Worm (Caenorhabditis elegans): ENCODE data around the gene irld-47.

irld-47 gene

ce11 chrII:7806872-7807271 is 15.5 kb downstream of the irld-47 start:
- TF ChIP-seq lin-39 (tag; optimal IDR thresholded peaks at IDR 0.05) (peak; percentile 25), nhr-25 (tag; optimal IDR thresholded peaks at IDR 0.05) (peak; percentile 82), ztf-4 (tag; optimal IDR thresholded peaks at IDR 0.05) (no peak), pqm-1 (tag; optimal IDR thresholded peaks at IDR 0.05) (no peak)

- TF ChIP-seq ama-1 (optimal IDR thresholded peaks at IDR 0.05) (no peak), elt-1 (tag; optimal IDR thresholded peaks at IDR 0.05) (no peak), ceh-82 (tag; optimal IDR thresholded peaks at IDR 0.05) (no peak), fos-1 (tag; optimal IDR thresholded peaks at IDR 0.05) (no peak), elt-2 (tag; optimal IDR thresholded peaks at IDR 0.05) (no peak)
Measured at ce11 chrII:7806054-7806453, 16.3 kb downstream of the irld-47 start.

ce11 chrII:7803174-7803573 is 19.2 kb downstream of the irld-47 start:
- TF ChIP-seq lin-15B (tag; optimal IDR thresholded peaks at IDR 0.05) (no peak), eor-1 (tag; optimal IDR thresholded peaks at IDR 0.05) (no peak), nhr-67 (tag; optimal IDR thresholded peaks at IDR 0.05) (no peak), ceh-16 (tag; optimal IDR thresholded peaks at IDR 0.05) (no peak), elt-1 (tag; optimal IDR thresholded peaks at IDR 0.05) (peak; percentile 59), ceh-9 (tag; optimal IDR thresholded peaks at IDR 0.05) (no peak), ceh-82 (tag; optimal IDR thresholded peaks at IDR 0.05) (no peak), nhr-23 (tag; optimal IDR thresholded peaks at IDR 0.05) (peak; percentile 18), egl-5 (tag; optimal IDR thresholded peaks at IDR 0.05) (no peak), mdl-1 (tag; optimal IDR thresholded peaks at IDR 0.05) (no peak), ztf-4 (tag; optimal IDR thresholded peaks at IDR 0.05) (no peak), nhr-25 (tag; optimal IDR thresholded peaks at IDR 0.05) (no peak), ama-1 (optimal IDR thresholded peaks at IDR 0.05) (no peak), ZK546.5 (tag; optimal IDR thresholded peaks at IDR 0.05) (no peak), mml-1 (tag; optimal IDR thresholded peaks at IDR 0.05) (no peak), ceh-28 (tag; optimal IDR thresholded peaks at IDR 0.05) (no peak), fos-1 (tag; optimal IDR thresholded peaks at IDR 0.05) (no peak), nhr-77 (tag; optimal IDR thresholded peaks at IDR 0.05) (no peak)

- TF ChIP-seq ceh-82 (tag; optimal IDR thresholded peaks at IDR 0.05) (no peak), fkh-10 (GFP tag; optimal IDR thresholded peaks at IDR 0.05) (no peak), egl-5 (tag; optimal IDR thresholded peaks at IDR 0.05) (no peak), lin-15B (tag; optimal IDR thresholded peaks at IDR 0.05) (no peak), ztf-11 (tag; optimal IDR thresholded peaks at IDR 0.05) (no peak), mdl-1 (tag; optimal IDR thresholded peaks at IDR 0.05) (no peak), eor-1 (tag; optimal IDR thresholded peaks at IDR 0.05) (no peak), ceh-16 (tag; optimal IDR thresholded peaks at IDR 0.05) (peak; percentile 50), nhr-67 (tag; optimal IDR thresholded peaks at IDR 0.05) (no peak), ztf-4 (tag; optimal IDR thresholded peaks at IDR 0.05) (no peak), snpc-4 (tag; optimal IDR thresholded peaks at IDR 0.05) (no peak), nfya-1 (tag; optimal IDR thresholded peaks at IDR 0.05; ENCODE audit: insufficient read depth) (no peak), nhr-12 (tag; optimal IDR thresholded peaks at IDR 0.05) (no peak), elt-1 (tag; optimal IDR thresholded peaks at IDR 0.05) (peak; percentile 96), zag-1 (tag; optimal IDR thresholded peaks at IDR 0.05) (no peak), unc-39 (tag; optimal IDR thresholded peaks at IDR 0.05) (no peak), elt-3 (tag; optimal IDR thresholded peaks at IDR 0.05) (no peak), ceh-28 (tag; optimal IDR thresholded peaks at IDR 0.05) (no peak), fkh-2 (tag; optimal IDR thresholded peaks at IDR 0.05) (no peak), nhr-23 (tag; optimal IDR thresholded peaks at IDR 0.05) (peak; percentile 70), aly-2 (tag; optimal IDR thresholded peaks at IDR 0.05) (no peak), nhr-25 (tag; optimal IDR thresholded peaks at IDR 0.05) (peak; percentile 77), pqm-1 (tag; optimal IDR thresholded peaks at IDR 0.05) (no peak), pha-4 (tag; optimal IDR thresholded peaks at IDR 0.05) (no peak), mml-1 (tag; optimal IDR thresholded peaks at IDR 0.05) (no peak), hmg-11 (tag; optimal IDR thresholded peaks at IDR 0.05) (no peak), nhr-11 (tag; optimal IDR thresholded peaks at IDR 0.05) (no peak), unc-62 (GFP tag; optimal IDR thresholded peaks at IDR 0.05) (no peak)
Measured at ce11 chrII:7801899-7802298, 20.5 kb downstream of the irld-47 start.

ce11 chrII:7801255-7801654 is 21.1 kb downstream of the irld-47 start:
- peak; percentile 60 for TF ChIP-seq elt-2 (tag; optimal IDR thresholded peaks at IDR 0.05)
- TF ChIP-seq pha-4 (tag; optimal IDR thresholded peaks at IDR 0.05) = peak; percentile 26
- no peak for TF ChIP-seq ceh-82 (tag; optimal IDR thresholded peaks at IDR 0.05)
- TF ChIP-seq nhr-28 (tag; optimal IDR thresholded peaks at IDR 0.05) = no peak
- peak; percentile 20 for TF ChIP-seq pqm-1 (tag; optimal IDR thresholded peaks at IDR 0.05)
- no peak for TF ChIP-seq sea-2 (GFP tag; optimal IDR thresholded peaks at IDR 0.05)
